Worm (Caenorhabditis elegans): ENCODE data around the gene F44F4.10.
A peak's percentile ranks its signal among the peaks of the same experiment; 100 is the strongest.

F44F4.10 gene

DNA sequence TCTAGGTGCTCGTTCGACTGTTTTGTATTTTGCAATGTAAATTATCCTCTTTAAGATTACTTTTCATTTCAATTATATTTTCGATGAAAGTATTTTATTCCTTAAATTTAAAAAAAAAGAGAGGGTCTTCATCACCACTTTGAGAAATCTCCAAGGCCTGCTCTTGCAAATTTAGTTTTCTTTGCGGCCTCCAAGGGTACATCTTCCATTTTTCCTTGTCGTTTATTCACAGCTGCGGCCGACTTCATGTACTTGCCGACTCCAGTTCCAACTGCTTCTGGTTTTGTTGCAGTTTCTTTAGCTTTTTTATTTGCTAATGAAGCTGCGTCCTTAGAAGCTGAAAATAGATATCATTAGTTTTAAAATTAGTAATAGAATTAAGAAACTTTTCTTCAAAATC is 46.4 kb downstream of the F44F4.10 start:
- TF ChIP-seq mef-2 (tag; optimal IDR thresholded peaks at IDR 0.05): no peak
- no peak for TF ChIP-seq nhr-71 (tag; optimal IDR thresholded peaks at IDR 0.05)
- TF ChIP-seq sptf-1 (tag; optimal IDR thresholded peaks at IDR 0.05): no peak
- no peak for TF ChIP-seq egl-13 (tag; optimal IDR thresholded peaks at IDR 0.05)
- no peak for TF ChIP-seq unc-98 (GFP tag; IDR thresholded peaks at IDR 0.05)
- no peak for TF ChIP-seq aly-2 (tag; optimal IDR thresholded peaks at IDR 0.05)
- no peak for TF ChIP-seq lsy-2 (tag; optimal IDR thresholded peaks at IDR 0.05)
- no peak for TF ChIP-seq snpc-4 (tag; optimal IDR thresholded peaks at IDR 0.05)
- TF ChIP-seq fkh-10 (GFP tag; optimal IDR thresholded peaks at IDR 0.05): no peak
- TF ChIP-seq grh-1 (GFP tag; IDR thresholded peaks at IDR 0.05): no peak
- no peak for TF ChIP-seq ceh-82 (tag; optimal IDR thresholded peaks at IDR 0.05)
- no peak for TF ChIP-seq sup-37 (GFP tag; optimal IDR thresholded peaks at IDR 0.05)
- TF ChIP-seq Y116A8C.19 (tag; optimal IDR thresholded peaks at IDR 0.05; ENCODE audit: borderline replicate concordance): no peak
- TF ChIP-seq tbx-2 (tag; optimal IDR thresholded peaks at IDR 0.05): no peak
- TF ChIP-seq ceh-8 (GFP tag; optimal IDR thresholded peaks at IDR 0.05): no peak
- no peak for TF ChIP-seq dpl-1 (GFP tag; optimal IDR thresholded peaks at IDR 0.05)
- TF ChIP-seq unc-130 (tag; optimal IDR thresholded peaks at IDR 0.05): no peak
- TF ChIP-seq nhr-76 (tag; optimal IDR thresholded peaks at IDR 0.05): no peak
- TF ChIP-seq ets-5 (GFP tag; IDR thresholded peaks at IDR 0.05): no peak

DNA sequence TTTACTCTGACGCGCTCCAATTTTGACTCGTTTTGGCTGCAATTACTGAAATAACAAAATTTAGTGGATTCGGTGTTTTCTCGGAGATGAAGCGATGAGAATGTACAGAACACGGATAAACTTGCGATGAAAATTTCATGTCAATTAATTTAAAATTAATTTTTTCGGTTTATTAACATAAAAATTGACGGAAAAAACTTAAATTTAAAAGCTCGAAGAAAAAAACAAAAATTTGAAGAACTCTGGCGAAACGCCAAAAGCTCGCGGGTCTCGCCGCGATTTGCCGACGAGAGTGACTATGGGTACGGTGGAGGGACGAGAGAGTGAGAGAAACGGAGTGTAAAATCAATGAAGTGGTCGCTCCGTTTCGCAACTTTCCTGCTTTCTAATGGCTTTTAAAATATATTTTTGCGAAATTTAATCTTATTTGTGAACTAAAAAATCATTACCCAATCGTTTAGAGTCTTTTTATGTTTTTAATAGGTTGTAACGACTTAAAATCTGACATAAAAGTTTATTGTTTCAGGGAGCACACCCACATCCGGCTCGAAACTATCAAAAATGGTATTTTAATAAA is 48.3 kb downstream of the F44F4.10 start, which contains the start of the genes gmps-1 and cap-2:
TSS of gene gmps-1 (minus strand) at position 51 of the 577 bp plus-strand sequence.
TSS of gene cap-2 (plus strand) at position 527 of the 577 bp plus-strand sequence.
- TF ChIP-seq skn-1 (tag; optimal IDR thresholded peaks at IDR 0.05): peak; percentile 96
- TF ChIP-seq aly-2 (tag; optimal IDR thresholded peaks at IDR 0.05): peak; percentile 93
- TF ChIP-seq fkh-4 (tag; optimal IDR thresholded peaks at IDR 0.05; ENCODE audit: borderline replicate concordance): peak; percentile 85
- TF ChIP-seq vab-15 (tag; optimal IDR thresholded peaks at IDR 0.05): peak; percentile 63
- TF ChIP-seq dpl-1 (GFP tag; optimal IDR thresholded peaks at IDR 0.05): peak; percentile 83 to 89 (median 87)
- peak; percentile 91 for TF ChIP-seq lir-3 (tag; optimal IDR thresholded peaks at IDR 0.05; ENCODE audit: poor library complexity)
- TF ChIP-seq nhr-47 (tag; optimal IDR thresholded peaks at IDR 0.05): peak; percentile 98
- peak; percentile 96 for TF ChIP-seq lin-14 (GFP tag; optimal IDR thresholded peaks at IDR 0.05)
- peak; percentile 96 for TF ChIP-seq fkh-8 (tag; optimal IDR thresholded peaks at IDR 0.05)
- peak in 1 of 2 experiments; percentile 86 for TF ChIP-seq mdl-1 (tag; optimal IDR thresholded peaks at IDR 0.05)
- peak; percentile 91 for TF ChIP-seq sox-4 (tag; optimal IDR thresholded peaks at IDR 0.05)
- peak; percentile 93 for TF ChIP-seq fos-1 (tag; optimal IDR thresholded peaks at IDR 0.05)
- peak; percentile 90 for TF ChIP-seq nhr-77 (tag; optimal IDR thresholded peaks at IDR 0.05)
- peak; percentile 95 for TF ChIP-seq mab-9 (GFP tag; IDR thresholded peaks at IDR 0.05)
- TF ChIP-seq nhr-84 (tag; optimal IDR thresholded peaks at IDR 0.05): peak; percentile 28
- TF ChIP-seq mep-1 (tag; optimal IDR thresholded peaks at IDR 0.05): peak; percentile 94
- peak; percentile 98 for TF ChIP-seq swsn-7 (tag; optimal IDR thresholded peaks at IDR 0.05)
- TF ChIP-seq pqm-1 (tag; optimal IDR thresholded peaks at IDR 0.05): no peak
- TF ChIP-seq Y116A8C.19 (tag; optimal IDR thresholded peaks at IDR 0.05; ENCODE audit: borderline replicate concordance): no peak
- no peak for TF ChIP-seq pag-3 (tag; optimal IDR thresholded peaks at IDR 0.05; ENCODE audit: borderline replicate concordance, insufficient read depth)
- TF ChIP-seq nhr-11 (tag; optimal IDR thresholded peaks at IDR 0.05): peak; percentile 92
- TF ChIP-seq grh-1 (GFP tag; IDR thresholded peaks at IDR 0.05): peak; percentile 95
- TF ChIP-seq blmp-1 (tag; optimal IDR thresholded peaks at IDR 0.05): peak; percentile 81
- peak; percentile 97 for TF ChIP-seq nhr-19 (GFP tag; conservative IDR thresholded peaks at IDR 0.05)
- peak; percentile 78 for TF ChIP-seq unc-62 (GFP tag; optimal IDR thresholded peaks at IDR 0.05)
- TF ChIP-seq lin-15B (tag; optimal IDR thresholded peaks at IDR 0.05): peak; percentile 81
- peak; percentile 96 for TF ChIP-seq egl-13 (tag; optimal IDR thresholded peaks at IDR 0.05)
- TF ChIP-seq ets-5 (GFP tag; IDR thresholded peaks at IDR 0.05): no peak
- peak; percentile 98 for TF ChIP-seq nhr-20 (tag; optimal IDR thresholded peaks at IDR 0.05)
- TF ChIP-seq unc-86 (tag; optimal IDR thresholded peaks at IDR 0.05): peak; percentile 98
- TF ChIP-seq xbp-1 (tag; optimal IDR thresholded peaks at IDR 0.05): peak; percentile 96
- TF ChIP-seq tbx-2 (tag; optimal IDR thresholded peaks at IDR 0.05): peak; percentile 97
- no peak for TF ChIP-seq tlp-1 (tag; optimal IDR thresholded peaks at IDR 0.05)
- peak; percentile 24 for TF ChIP-seq mef-2 (tag; optimal IDR thresholded peaks at IDR 0.05)
- no peak for TF ChIP-seq hlh-17 (GFP tag; optimal IDR thresholded peaks at IDR 0.05; ENCODE audit: borderline replicate concordance)
- peak; percentile 87 for TF ChIP-seq elt-2 (tag; optimal IDR thresholded peaks at IDR 0.05)
- TF ChIP-seq pax-3 (tag; optimal IDR thresholded peaks at IDR 0.05): peak; percentile 94
- peak; percentile 95 for TF ChIP-seq lin-13 (GFP tag; optimal IDR thresholded peaks at IDR 0.05)
- peak; percentile 92 for TF ChIP-seq ceh-88 (GFP tag; IDR thresholded peaks at IDR 0.05)

Measured in whole organism, L1 larva.